Worm (Caenorhabditis elegans): ENCODE data around the gene Y1B5A.1.

DNA sequence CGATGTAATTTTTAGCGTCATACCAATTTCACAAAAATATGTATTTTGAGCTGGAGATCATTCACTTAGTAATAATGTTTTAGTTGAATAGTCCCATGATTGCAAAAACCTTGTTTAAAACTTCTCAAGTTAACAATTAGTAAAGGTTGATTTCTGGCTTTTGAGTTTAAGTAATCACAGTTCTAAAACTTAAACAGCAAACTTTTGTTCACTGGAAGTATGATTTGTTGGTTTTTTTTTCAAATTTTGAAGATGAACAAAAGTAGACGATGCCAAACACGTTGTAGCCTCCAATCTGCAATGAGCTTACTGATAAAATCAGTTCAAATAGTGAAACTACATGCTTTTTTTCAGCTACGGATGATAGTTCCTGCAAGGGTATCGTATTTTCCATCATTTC, 27.4 kb downstream of the Y1B5A.1 start, which contains the start of gene C36B7.1:
- TF ChIP-seq R02D3.7 (tag; optimal IDR thresholded peaks at IDR 0.05) (no peak), snpc-4 (tag; optimal IDR thresholded peaks at IDR 0.05) (no peak), dpl-1 (GFP tag; optimal IDR thresholded peaks at IDR 0.05) (no peak), madf-5 (GFP tag; IDR thresholded peaks at IDR 0.05) (no peak), ama-1 (optimal IDR thresholded peaks at IDR 0.05) (no peak), lin-29 (GFP tag; IDR thresholded peaks at IDR 0.05) (no peak), lsy-2 (tag; optimal IDR thresholded peaks at IDR 0.05) (no peak), unc-62 (GFP tag; optimal IDR thresholded peaks at IDR 0.05 in 1 of 2) (no peak), unc-62 (tag; optimal IDR thresholded peaks at IDR 0.05) (no peak)
